Worm (Caenorhabditis elegans): ENCODE measurements around the gene npp-26.

DNA sequence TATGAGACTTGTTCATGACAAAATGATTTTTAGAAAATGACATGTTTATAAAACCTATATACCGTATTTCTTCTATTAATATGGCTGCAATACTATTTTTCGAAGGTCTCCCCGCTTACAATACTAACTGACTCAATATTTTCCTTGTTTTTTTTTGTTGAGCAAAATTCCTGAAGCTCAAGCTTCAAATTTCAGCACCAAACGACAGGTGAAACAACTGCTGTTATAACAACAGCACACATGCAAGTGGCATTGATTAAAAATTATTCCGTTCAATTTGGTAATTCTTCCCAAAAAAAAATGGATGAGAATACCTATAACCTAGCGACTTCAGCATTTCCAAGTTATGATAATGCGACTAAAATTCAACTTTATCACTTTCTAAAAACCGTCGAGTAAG is 49.7 kb downstream of the npp-26 start, which contains the start of gene srw-94:
- no peak for TF ChIP-seq mef-2 (tag; optimal IDR thresholded peaks at IDR 0.05)
- TF ChIP-seq unc-130 (tag; optimal IDR thresholded peaks at IDR 0.05): no peak
- no peak for TF ChIP-seq skn-1 (tag; optimal IDR thresholded peaks at IDR 0.05)
- no peak for TF ChIP-seq unc-86 (tag; optimal IDR thresholded peaks at IDR 0.05)
- TF ChIP-seq ztf-11 (tag; optimal IDR thresholded peaks at IDR 0.05): no peak
- TF ChIP-seq elt-2 (tag; optimal IDR thresholded peaks at IDR 0.05): no peak
- TF ChIP-seq lin-13 (GFP tag; optimal IDR thresholded peaks at IDR 0.05): no peak
- TF ChIP-seq lsy-2 (tag; optimal IDR thresholded peaks at IDR 0.05): no peak
- no peak for TF ChIP-seq mab-9 (GFP tag; IDR thresholded peaks at IDR 0.05)
- TF ChIP-seq lin-39 (tag; optimal IDR thresholded peaks at IDR 0.05): no peak
- TF ChIP-seq nhr-11 (tag; optimal IDR thresholded peaks at IDR 0.05): no peak
- TF ChIP-seq aly-2 (tag; optimal IDR thresholded peaks at IDR 0.05): no peak
- TF ChIP-seq zag-1 (tag; optimal IDR thresholded peaks at IDR 0.05): no peak
